Worm (Caenorhabditis elegans) whole organism, young adult: Measurements from ENCODE around the gene pigg-1.
A peak's percentile ranks its signal among the peaks of the same experiment; 100 is the strongest.

Source experiments
- B0019.2 ChIP-seq: fragments of 200-800 bp; sonication (Bioruptor generic); conservative IDR thresholded peaks from 2 replicates; pipeline ENCODE4 v1.3.6; 2022; ENCODE audit warnings: missing genetic modification reagents, missing genetic modification characterization, missing compliant biosample characterization
- B0035.1 ChIP-seq: sonication (generic microtip); optimal IDR thresholded peaks from 2 replicates; lab custom pipeline; 2016; ENCODE audit warnings: missing genetic modification characterization, mild to moderate bottlenecking, missing compliant biosample characterization, missing genotype, missing genetic modification reagents
- B0261.1 ChIP-seq: sonication (generic microtip); optimal IDR thresholded peaks from 2 replicates; lab custom pipeline; 2016; ENCODE audit warnings: mild to moderate bottlenecking, missing genetic modification characterization, moderate library complexity, missing compliant biosample characterization
- F37B4.10 ChIP-seq: fragments of 200-800 bp; sonication (Bioruptor generic); IDR thresholded peaks from 2 replicates; pipeline ENCODE4 v1.3.6; 2022; ENCODE audit warnings: missing genetic modification characterization, missing compliant biosample characterization
- F39B2.1 ChIP-seq: fragments of 200-800 bp; sonication (Bioruptor generic); IDR thresholded peaks from 2 replicates; pipeline ENCODE4 v1.3.6; 2022; ENCODE audit warnings: missing genetic modification reagents, missing genetic modification characterization, missing compliant biosample characterization
- F55B11.4 ChIP-seq: sonication (generic microtip); optimal IDR thresholded peaks from 2 replicates; lab custom pipeline; 2016; ENCODE audit warnings: missing compliant biosample characterization, missing genetic modification characterization, borderline replicate concordance; ENCODE audit not compliant: insufficient read depth
- Y53F4B.3 ChIP-seq: fragments of 200-800 bp; sonication (Bioruptor generic); IDR thresholded peaks from 2 replicates; pipeline ENCODE4 v1.3.6; 2022; ENCODE audit warnings: missing genetic modification reagents, missing genetic modification characterization, missing compliant biosample characterization
- Y56A3A.18 ChIP-seq: fragments of 200-800 bp; sonication (Bioruptor generic); IDR thresholded peaks from 2 replicates; pipeline ENCODE4 v1.3.6; 2022; ENCODE audit warnings: missing genetic modification reagents, missing genetic modification characterization, missing compliant biosample characterization
- Y67H2A.10 ChIP-seq: fragments of 200-800 bp; sonication (Bioruptor generic); conservative IDR thresholded peaks from 2 replicates; pipeline ENCODE4 v1.3.6; 2022; ENCODE audit warnings: missing genetic modification reagents, missing genetic modification characterization, missing compliant biosample characterization
- akir-1 ChIP-seq: fragments of 200-800 bp; sonication (Bioruptor generic); optimal IDR thresholded peaks from 2 replicates; lab custom pipeline; 2018; ENCODE audit warnings: mild to moderate bottlenecking, missing genetic modification characterization, moderate library complexity, missing compliant biosample characterization
- ama-1 ChIP-seq, 3 experiments: fragments of 150-350 bp in 1 of 3; sonication (generic microtip) in 2 of 3; optimal IDR thresholded peaks; 2 replicates each; lab custom pipeline; 2014 to 2018; ENCODE audit warnings: missing biosample characterization in 2 of 3, missing genetic modification characterization in 2 of 3, missing genetic modification reagents in 2 of 3
- aptf-3 ChIP-seq: fragments of 200-800 bp; sonication (Bioruptor generic); IDR thresholded peaks from 2 replicates; pipeline ENCODE4 v1.3.6; 2022; ENCODE audit warnings: missing genetic modification characterization, missing compliant biosample characterization
- bed-2 ChIP-seq: fragments of 200-800 bp; sonication (Bioruptor generic); IDR thresholded peaks from 2 replicates; pipeline ENCODE4 v1.3.6; 2022; ENCODE audit warnings: missing genetic modification reagents, missing genetic modification characterization, missing compliant biosample characterization
- cebp-1 ChIP-seq, 2 experiments: fragments of 200-800 bp in 1 of 2; sonication (Bioruptor generic) in 1 of 2; sonication (generic microtip) in 1 of 2; IDR thresholded peaks in 1 of 2; optimal IDR thresholded peaks in 1 of 2; 2 replicates each; pipeline versions ENCODE4 v1.3.6 to Lab custom; 2017 to 2022; ENCODE audit warnings: missing compliant biosample characterization in 2 of 2, missing genetic modification characterization in 2 of 2, mild to moderate bottlenecking in 1 of 2, missing genetic modification reagents in 1 of 2, moderate library complexity in 1 of 2
- ceh-100 ChIP-seq: fragments of 200-800 bp; sonication (Bioruptor generic); IDR thresholded peaks from 2 replicates; pipeline ENCODE4 v1.3.6; 2022; ENCODE audit warnings: missing genetic modification reagents, missing genetic modification characterization, missing compliant biosample characterization
- ceh-40 ChIP-seq: fragments of 200-800 bp; sonication (Bioruptor generic); IDR thresholded peaks from 2 replicates; pipeline ENCODE4 v1.3.6; 2022; ENCODE audit warnings: missing genetic modification characterization, missing compliant biosample characterization
- ceh-58 ChIP-seq: fragments of 200-800 bp; sonication (Bioruptor generic); IDR thresholded peaks from 2 replicates; pipeline ENCODE4 v1.3.6; 2022; ENCODE audit warnings: missing genetic modification characterization, missing compliant biosample characterization
- dpl-1 ChIP-seq: fragments of 150-350 bp; optimal IDR thresholded peaks from 2 replicates; lab custom pipeline; 2014; ENCODE audit warnings: missing biosample characterization, missing genetic modification reagents, missing genetic modification characterization
- efl-1 ChIP-seq: fragments of 150-350 bp; optimal IDR thresholded peaks from 2 replicates; lab custom pipeline; 2014; ENCODE audit warnings: missing biosample characterization, missing genetic modification reagents, missing genetic modification characterization
- him-1 ChIP-seq: sonication (generic microtip); optimal IDR thresholded peaks from 2 replicates; lab custom pipeline; 2016; ENCODE audit warnings: missing genotype, missing genetic modification reagents, missing genetic modification characterization, missing compliant biosample characterization
- hlh-26 ChIP-seq: fragments of 200-800 bp; sonication (Bioruptor generic); conservative IDR thresholded peaks from 2 replicates; pipeline ENCODE4 v1.3.6; 2022; ENCODE audit warnings: missing genetic modification reagents, missing genetic modification characterization, missing compliant biosample characterization
- hmg-1.2 ChIP-seq: fragments of 200-800 bp; sonication (Bioruptor generic); IDR thresholded peaks from 2 replicates; pipeline ENCODE4 v1.3.6; 2022; ENCODE audit warnings: missing genetic modification reagents, missing genetic modification characterization, missing compliant biosample characterization
- hsf-1 ChIP-seq: fragments of 200-800 bp; sonication (Bioruptor generic); IDR thresholded peaks from 2 replicates; pipeline ENCODE4 v1.3.6; 2022; ENCODE audit warnings: missing genetic modification reagents, missing genetic modification characterization, missing compliant biosample characterization
- lin-26 ChIP-seq: fragments of 200-800 bp; sonication (Bioruptor generic); IDR thresholded peaks from 2 replicates; pipeline ENCODE4 v1.3.6; 2022; ENCODE audit warnings: missing genetic modification reagents, missing genetic modification characterization, missing compliant biosample characterization
- lin-35 ChIP-seq, 3 experiments: fragments of 150-350 bp in 2 of 3; sonication (generic microtip) in 1 of 3; optimal IDR thresholded peaks; 2 replicates each; lab custom pipeline; 2014 to 2018; ENCODE audit warnings: missing biosample characterization in 3 of 3, missing genetic modification characterization in 3 of 3, missing genetic modification reagents in 3 of 3
- mcd-1 ChIP-seq: fragments of 200-800 bp; sonication (Bioruptor generic); IDR thresholded peaks from 2 replicates; pipeline ENCODE4 v1.3.6; 2022; ENCODE audit warnings: missing genetic modification reagents, missing genetic modification characterization, missing compliant biosample characterization
- mel-28 ChIP-seq: sonication (generic microtip); optimal IDR thresholded peaks from 2 replicates; lab custom pipeline; 2016; ENCODE audit warnings: borderline replicate concordance, mild to moderate bottlenecking, missing genetic modification characterization, missing compliant biosample characterization
- mxl-1 ChIP-seq: sonication (generic microtip); optimal IDR thresholded peaks from 2 replicates; lab custom pipeline; 2016; ENCODE audit warnings: missing genetic modification characterization, missing compliant biosample characterization
- nfyb-1 ChIP-seq: fragments of 200-800 bp; sonication (Bioruptor generic); IDR thresholded peaks from 2 replicates; pipeline ENCODE4 v1.3.6; 2022; ENCODE audit warnings: missing genetic modification reagents, missing genetic modification characterization, missing compliant biosample characterization
- nhr-120 ChIP-seq: fragments of 200-800 bp; sonication (Bioruptor generic); IDR thresholded peaks from 2 replicates; pipeline ENCODE4 v1.3.6; 2022; ENCODE audit warnings: missing genetic modification characterization, missing compliant biosample characterization
- nhr-179 ChIP-seq: sonication (generic microtip); optimal IDR thresholded peaks from 2 replicates; lab custom pipeline; 2016; ENCODE audit warnings: mild to moderate bottlenecking, missing genetic modification characterization, missing compliant biosample characterization
- rpc-1 ChIP-seq, 2 experiments: fragments of 150-350 bp in 1 of 2; sonication (generic microtip) in 1 of 2; optimal IDR thresholded peaks; 2 replicates each; lab custom pipeline; 2014 to 2018; ENCODE audit warnings: missing biosample characterization in 1 of 2, missing genetic modification characterization in 1 of 2, missing genetic modification reagents in 1 of 2, missing genotype in 1 of 2
- sdz-38 ChIP-seq: sonication (generic microtip); optimal IDR thresholded peaks from 2 replicates; lab custom pipeline; 2016; ENCODE audit warnings: missing genotype, missing genetic modification characterization, missing compliant biosample characterization
- somi-1 ChIP-seq: fragments of 200-800 bp; sonication (Bioruptor generic); optimal IDR thresholded peaks from 2 replicates; lab custom pipeline; 2018; ENCODE audit warnings: mild to moderate bottlenecking, missing genetic modification characterization, missing compliant biosample characterization
- tlf-1 ChIP-seq: fragments of 200-800 bp; sonication (Bioruptor generic); optimal IDR thresholded peaks from 2 replicates; lab custom pipeline; 2018; ENCODE audit warnings: mild to moderate bottlenecking, missing genetic modification characterization, missing compliant biosample characterization
- ztf-22 ChIP-seq: fragments of 200-800 bp; sonication (Bioruptor generic); optimal IDR thresholded peaks from 2 replicates; lab custom pipeline; 2018; ENCODE audit warnings: mild to moderate bottlenecking, missing genetic modification characterization, moderate library complexity, missing compliant biosample characterization

pigg-1 gene

ce11 chrII:8589227-8589626 lies 10.8 kb downstream of the pigg-1 start:
- no peak for TF ChIP-seq B0035.1 (tag; lab: Kevin White, UChicago)
- TF ChIP-seq dpl-1 (GFP tag; lab: Kevin White, UChicago): no peak
- TF ChIP-seq B0261.1: no peak
- no peak for TF ChIP-seq ama-1 (optimal IDR thresholded peaks at IDR 0.05; lab: Kevin White, UChicago)
- TF ChIP-seq ama-1 (GFP tag; optimal IDR thresholded peaks at IDR 0.05; lab: Kevin White, UChicago): no peak
- TF ChIP-seq ztf-22 (GFP tag; lab: Kevin White, UChicago): no peak
- no peak for TF ChIP-seq ceh-58
- no peak for TF ChIP-seq hlh-26
- TF ChIP-seq mel-28: no peak
- TF ChIP-seq nfyb-1: no peak
- TF ChIP-seq Y67H2A.10 (GFP tag; lab: Robert Waterston, UW): no peak
- TF ChIP-seq bed-2: no peak
- TF ChIP-seq efl-1: no peak
- no peak for TF ChIP-seq F39B2.1
- TF ChIP-seq ceh-40 (GFP tag; lab: Robert Waterston, UW): no peak
- no peak for TF ChIP-seq sdz-38 (tag; lab: Kevin White, UChicago)
- TF ChIP-seq Y56A3A.18 (GFP tag; lab: Robert Waterston, UW): no peak
- no peak for TF ChIP-seq akir-1 (GFP tag; lab: Kevin White, UChicago)
- TF ChIP-seq F37B4.10 (GFP tag; lab: Robert Waterston, UW): no peak
- TF ChIP-seq Y53F4B.3 (GFP tag; lab: Robert Waterston, UW): no peak
- TF ChIP-seq tlf-1 (GFP tag; lab: Kevin White, UChicago): no peak

DNA sequence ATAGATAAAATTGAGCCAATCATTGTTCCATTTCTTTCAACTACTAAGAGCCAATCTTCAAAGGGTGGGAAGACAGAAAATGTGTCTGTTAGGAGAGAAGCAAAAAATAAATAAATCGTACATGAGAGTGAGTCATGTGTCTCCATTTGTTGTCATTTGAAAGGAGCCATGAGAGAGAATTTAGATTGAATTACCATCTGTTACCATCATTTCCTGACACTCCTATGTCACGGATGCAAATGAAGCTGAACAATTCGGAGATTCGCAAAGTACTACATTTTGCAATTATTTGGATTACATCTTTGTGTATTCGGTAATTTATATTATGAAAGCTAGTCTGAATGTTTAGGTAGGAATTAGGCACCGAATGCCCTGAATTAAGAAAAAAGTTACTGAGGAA lies 11.6 kb downstream of the pigg-1 start:
- TF ChIP-seq ceh-40 (GFP tag; lab: Robert Waterston, UW): no peak

DNA sequence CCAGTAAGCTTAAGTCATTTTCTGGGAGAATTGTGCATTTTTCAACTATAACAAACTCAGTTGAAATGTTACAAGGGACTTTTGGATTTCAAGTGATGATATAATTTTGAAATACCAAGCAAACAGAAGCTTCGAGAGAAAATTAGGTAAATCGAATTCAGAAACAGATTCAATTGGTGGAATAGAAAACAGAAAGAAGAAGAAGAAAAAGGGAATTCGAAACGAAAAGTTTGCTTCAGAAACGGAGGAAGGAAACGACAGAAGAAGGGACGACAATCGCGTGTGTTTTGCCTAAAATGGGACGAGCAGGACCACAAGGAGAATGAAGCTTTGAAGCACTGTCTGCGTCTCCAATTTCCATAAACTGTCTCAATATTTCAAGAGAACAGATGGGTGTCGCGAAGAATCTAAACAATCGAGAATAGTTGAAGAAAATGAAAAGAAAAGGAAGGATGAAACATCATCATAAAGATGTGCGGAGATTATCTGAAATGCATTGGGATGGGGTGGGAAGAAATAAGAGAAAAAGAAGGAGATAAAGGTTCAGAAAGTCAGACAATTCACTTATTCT lies 12.3 kb downstream of the pigg-1 start:
- TF ChIP-seq mcd-1 (GFP tag; lab: Robert Waterston, UW) (no peak), him-1 (tag; lab: Kevin White, UChicago) (no peak), lin-26 (no peak), ceh-100 (GFP tag; lab: Robert Waterston, UW) (no peak), B0019.2 (GFP tag; lab: Robert Waterston, UW) (no peak), nhr-179 (no peak), ceh-58 (no peak), hmg-1.2 (peak; percentile 39; the same call in 1 of the 2 replicates), nhr-120 (no peak)

- TF ChIP-seq F39B2.1: no peak
- no peak for TF ChIP-seq aptf-3 (GFP tag; lab: Robert Waterston, UW)
- no peak for TF ChIP-seq F55B11.4 (tag; lab: Kevin White, UChicago)
- no peak for TF ChIP-seq hsf-1 (GFP tag; lab: Robert Waterston, UW)
- no peak for TF ChIP-seq mxl-1 (tag; lab: Kevin White, UChicago)
Measured at ce11 chrII:8585921-8586320, 14.1 kb downstream of the pigg-1 start.

- TF ChIP-seq somi-1 (GFP tag; lab: Kevin White, UChicago) (peak; percentile 35), lin-35 (GFP tag; optimal IDR thresholded peaks at IDR 0.05; lab: Kevin White, UChicago) (peak in 1 of 3 experiments; percentile 20), rpc-1 (optimal IDR thresholded peaks at IDR 0.05; lab: Kevin White, UChicago) (no peak), rpc-1 (tag; optimal IDR thresholded peaks at IDR 0.05; lab: Kevin White, UChicago) (no peak), cebp-1 (GFP tag; IDR thresholded peaks at IDR 0.05; lab: Robert Waterston, UW) (peak; percentile 41; the same call in 1 of the 2 replicates), cebp-1 (tag; optimal IDR thresholded peaks at IDR 0.05; lab: Kevin White, UChicago) (peak; percentile 87)
Measured at ce11 chrII:8585036-8585627, 14.9 kb downstream of the pigg-1 start, which contains the start of gene F54C9.11. Gene F54C9.11 (minus strand): TSS chrII:8585086.
